Worm (Caenorhabditis elegans) whole organism, mixed stage, embryonic: Measurements from ENCODE around the gene D1044.6.

ENCODE experiments used
- M03D4.4 ChIP-seq: sonication (generic microtip); optimal IDR thresholded peaks from 2 replicates; lab custom pipeline; 2017; ENCODE audit warnings: mild to moderate bottlenecking, missing genetic modification characterization, missing compliant biosample characterization
- bed-3 ChIP-seq: fragments of 200-800 bp; sonication (Bioruptor generic); optimal IDR thresholded peaks from 3 replicates; lab custom pipeline; 2018; ENCODE audit warnings: mild to moderate bottlenecking, missing genetic modification characterization, moderate library complexity, missing compliant biosample characterization
- blmp-1 ChIP-seq: fragments of 150-350 bp; optimal IDR thresholded peaks from 2 replicates; lab custom pipeline; 2014; ENCODE audit warnings: missing biosample characterization, missing genetic modification characterization
- ceh-39 ChIP-seq: fragments of 150-350 bp; optimal IDR thresholded peaks from 2 replicates; lab custom pipeline; 2014; ENCODE audit warnings: missing biosample characterization, missing genetic modification characterization
- ceh-43 ChIP-seq: fragments of 200-800 bp; sonication (Bioruptor generic); optimal IDR thresholded peaks from 2 replicates; lab custom pipeline; 2018; ENCODE audit warnings: mild to moderate bottlenecking, missing genetic modification characterization, moderate library complexity, missing compliant biosample characterization
- ceh-83 ChIP-seq: fragments of 200-800 bp; sonication (Bioruptor generic); optimal IDR thresholded peaks from 2 replicates; lab custom pipeline; 2018; ENCODE audit warnings: mild to moderate bottlenecking, missing genetic modification characterization, missing compliant biosample characterization
- ces-1 ChIP-seq: fragments of 150-350 bp; optimal IDR thresholded peaks from 2 replicates; lab custom pipeline; 2014; ENCODE audit warnings: missing biosample characterization, missing genetic modification reagents, missing genetic modification characterization
- cnd-1 ChIP-seq: fragments of 200-800 bp; sonication (Bioruptor generic); optimal IDR thresholded peaks from 2 replicates; lab custom pipeline; 2018; ENCODE audit warnings: mild to moderate bottlenecking, missing genetic modification characterization, missing compliant biosample characterization
- drap-1 ChIP-seq: fragments of 200-800 bp; sonication (Bioruptor generic); optimal IDR thresholded peaks from 3 replicates; lab custom pipeline; 2018; ENCODE audit warnings: mild to moderate bottlenecking, missing genetic modification characterization, missing compliant biosample characterization
- elt-1 ChIP-seq: sonication (generic microtip); optimal IDR thresholded peaks from 2 replicates; lab custom pipeline; 2017; ENCODE audit warnings: missing genetic modification characterization, mild to moderate bottlenecking, missing compliant biosample characterization, antibody characterized with exemption, moderate library complexity, borderline replicate concordance; ENCODE audit not compliant: insufficient read depth
- elt-3 ChIP-seq: fragments of 150-350 bp; optimal IDR thresholded peaks from 2 replicates; lab custom pipeline; 2014; ENCODE audit warnings: missing biosample characterization, missing genetic modification characterization
- flh-1 ChIP-seq: fragments of 200-800 bp; sonication (Bioruptor generic); optimal IDR thresholded peaks from 2 replicates; lab custom pipeline; 2018; ENCODE audit warnings: mild to moderate bottlenecking, missing genetic modification characterization, moderate library complexity, missing compliant biosample characterization
- ham-2 ChIP-seq: fragments of 200-800 bp; sonication (Bioruptor generic); optimal IDR thresholded peaks from 2 replicates; lab custom pipeline; 2018; ENCODE audit warnings: mild to moderate bottlenecking, missing genetic modification characterization, missing compliant biosample characterization
- hlh-1 ChIP-seq: fragments of 150-350 bp; optimal IDR thresholded peaks from 2 replicates; lab custom pipeline; 2014; ENCODE audit warnings: missing biosample characterization, missing genetic modification reagents, missing genetic modification characterization
- lin-13 ChIP-seq: fragments of 150-350 bp; optimal IDR thresholded peaks from 2 replicates; lab custom pipeline; 2014; ENCODE audit warnings: missing biosample characterization, missing genetic modification characterization
- lin-32 ChIP-seq: fragments of 200-800 bp; sonication (Bioruptor generic); optimal IDR thresholded peaks from 2 replicates; lab custom pipeline; 2018; ENCODE audit warnings: mild to moderate bottlenecking, missing genetic modification characterization, missing compliant biosample characterization
- lsy-2 ChIP-seq: fragments of 150-350 bp; optimal IDR thresholded peaks from 2 replicates; lab custom pipeline; 2014; ENCODE audit warnings: missing biosample characterization, missing genetic modification characterization
- mab-5 ChIP-seq: fragments of 150-350 bp; optimal IDR thresholded peaks from 2 replicates; lab custom pipeline; 2014; ENCODE audit warnings: missing biosample characterization, missing genetic modification characterization
- mep-1 ChIP-seq: fragments of 150-350 bp; optimal IDR thresholded peaks from 2 replicates; lab custom pipeline; 2017; ENCODE audit warnings: missing biosample characterization, missing genetic modification reagents, missing genetic modification characterization, inconsistent platforms
- mls-2 ChIP-seq: sonication (generic microtip); optimal IDR thresholded peaks from 2 replicates; lab custom pipeline; 2016; ENCODE audit warnings: mild to moderate bottlenecking, missing genetic modification characterization, moderate library complexity, missing compliant biosample characterization
- nhr-12 ChIP-seq: fragments of 150-350 bp; optimal IDR thresholded peaks from 2 replicates; lab custom pipeline; 2014; ENCODE audit warnings: missing biosample characterization, missing genetic modification characterization
- nhr-2 ChIP-seq: fragments of 150-350 bp; optimal IDR thresholded peaks from 2 replicates; lab custom pipeline; 2014; ENCODE audit warnings: missing biosample characterization, missing genetic modification characterization
- nhr-237 ChIP-seq: fragments of 150-350 bp; optimal IDR thresholded peaks from 2 replicates; lab custom pipeline; 2014; ENCODE audit warnings: missing biosample characterization, missing genetic modification characterization
- nhr-28 ChIP-seq: fragments of 150-350 bp; optimal IDR thresholded peaks from 2 replicates; lab custom pipeline; 2014; ENCODE audit warnings: missing biosample characterization, missing genetic modification characterization
- nhr-76 ChIP-seq: sonication (generic microtip); optimal IDR thresholded peaks from 2 replicates; lab custom pipeline; 2017; ENCODE audit warnings: missing biosample characterization, missing genetic modification characterization
- pha-4 ChIP-seq: fragments of 150-350 bp; optimal IDR thresholded peaks from 2 replicates; lab custom pipeline; 2018; ENCODE audit warnings: missing biosample characterization, missing genetic modification reagents, missing genetic modification characterization
- sem-2 ChIP-seq: fragments of 200-800 bp; sonication (Bioruptor generic); optimal IDR thresholded peaks from 2 replicates; lab custom pipeline; 2018; ENCODE audit warnings: mild to moderate bottlenecking, missing genetic modification characterization, missing compliant biosample characterization
- snpc-4 ChIP-seq: fragments of 150-350 bp; optimal IDR thresholded peaks from 2 replicates; lab custom pipeline; 2014; ENCODE audit warnings: missing biosample characterization, missing genetic modification characterization
- sptf-1 ChIP-seq: sonication (generic microtip); optimal IDR thresholded peaks from 2 replicates; lab custom pipeline; 2017; ENCODE audit warnings: mild to moderate bottlenecking, missing genetic modification characterization, moderate library complexity, missing compliant biosample characterization
- tbx-8 ChIP-seq: fragments of 200-800 bp; sonication (Bioruptor generic); optimal IDR thresholded peaks from 2 replicates; lab custom pipeline; 2018; ENCODE audit warnings: mild to moderate bottlenecking, missing genetic modification characterization, moderate library complexity, missing compliant biosample characterization
- unc-120 ChIP-seq: sonication (generic microtip); optimal IDR thresholded peaks from 2 replicates; lab custom pipeline; 2017; ENCODE audit warnings: missing genetic modification characterization, missing compliant biosample characterization; ENCODE audit not compliant: poor library complexity, severe bottlenecking
- unc-39 ChIP-seq: fragments of 150-350 bp; optimal IDR thresholded peaks from 2 replicates; lab custom pipeline; 2014; ENCODE audit warnings: missing biosample characterization, missing genetic modification characterization
- unc-62 ChIP-seq: fragments of 150-350 bp; optimal IDR thresholded peaks from 2 replicates; lab custom pipeline; 2014; ENCODE audit warnings: missing biosample characterization, missing genetic modification reagents, missing genetic modification characterization
- zip-8 ChIP-seq: fragments of 150-350 bp; optimal IDR thresholded peaks from 2 replicates; lab custom pipeline; 2014; ENCODE audit warnings: missing biosample characterization, missing genetic modification characterization
- ztf-11 ChIP-seq: fragments of 150-350 bp; optimal IDR thresholded peaks from 2 replicates; lab custom pipeline; 2014; ENCODE audit warnings: missing biosample characterization, missing genetic modification characterization

The D1044.6 gene

ce11 chrIII:5563680-5564079 is 20.7 kb upstream of the D1044.6 start:
- TF ChIP-seq lsy-2 (no peak), unc-120 (tag; lab: Kevin White, UChicago) (peak; percentile 96), bed-3 (GFP tag; lab: Kevin White, UChicago) (no peak), unc-62 (GFP tag; lab: Kevin White, UChicago) (peak; percentile 62), hlh-1 (peak; percentile 78), cnd-1 (tag; lab: Kevin White, UChicago) (no peak), nhr-237 (tag; lab: Kevin White, UChicago) (peak; percentile 37)
- TF ChIP-seq, all 35 proteins: peak for 4

ce11 chrIII:5557246-5557819 is 14.4 kb upstream of the D1044.6 start, which contains the start of gene rpc-2:
Gene rpc-2, plus strand, starts transcription at chrIII:5557365.
- TF ChIP-seq elt-1 (no peak), M03D4.4 (no peak), nhr-12 (tag; lab: Kevin White, UChicago) (no peak), hlh-1 (no peak), nhr-2 (tag; lab: Kevin White, UChicago) (no peak), zip-8 (tag; lab: Kevin White, UChicago) (no peak), flh-1 (GFP tag; lab: Kevin White, UChicago) (no peak), elt-3 (tag; lab: Kevin White, UChicago) (no peak), nhr-237 (tag; lab: Kevin White, UChicago) (no peak), ham-2 (GFP tag; lab: Kevin White, UChicago) (no peak), unc-39 (tag; lab: Kevin White, UChicago) (no peak), bed-3 (GFP tag; lab: Kevin White, UChicago) (no peak), ceh-39 (tag; lab: Kevin White, UChicago) (no peak), nhr-76 (tag; lab: Kevin White, UChicago) (no peak), sem-2 (GFP tag; lab: Kevin White, UChicago) (no peak), nhr-28 (no peak), blmp-1 (no peak)

- TF ChIP-seq snpc-4 (no peak), zip-8 (tag; lab: Kevin White, UChicago) (no peak), ces-1 (GFP tag; lab: Kevin White, UChicago) (peak; percentile 91), lin-32 (GFP tag; lab: Kevin White, UChicago) (peak; percentile 36), lin-13 (peak; percentile 69), ceh-83 (peak; percentile 94), elt-3 (tag; lab: Kevin White, UChicago) (no peak), nhr-2 (tag; lab: Kevin White, UChicago) (no peak), M03D4.4 (peak; percentile 95), nhr-12 (tag; lab: Kevin White, UChicago) (no peak), bed-3 (GFP tag; lab: Kevin White, UChicago) (peak; percentile 85), sptf-1 (tag; lab: Kevin White, UChicago) (peak; percentile 98), hlh-1 (peak; percentile 71), tbx-8 (GFP tag; lab: Kevin White, UChicago) (peak; percentile 87), nhr-28 (no peak), pha-4 (tag; lab: Kevin White, UChicago) (no peak), ham-2 (GFP tag; lab: Kevin White, UChicago) (peak; percentile 64), mep-1 (tag; lab: Kevin White, UChicago) (peak; percentile 90), mab-5 (peak; percentile 56), cnd-1 (tag; lab: Kevin White, UChicago) (peak; percentile 91), blmp-1 (peak; percentile 74), drap-1 (peak; percentile 87), mls-2 (peak; percentile 98), ztf-11 (tag; lab: Kevin White, UChicago) (peak; percentile 67), flh-1 (GFP tag; lab: Kevin White, UChicago) (peak; percentile 81), nhr-237 (tag; lab: Kevin White, UChicago) (peak; percentile 24), sem-2 (GFP tag; lab: Kevin White, UChicago) (peak; percentile 76), ceh-39 (tag; lab: Kevin White, UChicago) (peak; percentile 41), nhr-76 (tag; lab: Kevin White, UChicago) (peak; percentile 33), unc-62 (GFP tag; lab: Kevin White, UChicago) (no peak), lsy-2 (peak; percentile 64), unc-39 (tag; lab: Kevin White, UChicago) (no peak), unc-120 (tag; lab: Kevin White, UChicago) (peak; percentile 93), ceh-43 (GFP tag; lab: Kevin White, UChicago) (peak; percentile 97), elt-1 (peak; percentile 35)
Measured at ce11 chrIII:5554884-5555500, 12.0 kb upstream of the D1044.6 start, which contains the start of the genes nmad-1 and hach-1. Gene nmad-1, minus strand, starts transcription at chrIII:5554934. Gene hach-1, plus strand, starts transcription at chrIII:5555450.
